Fruit fly (Drosophila melanogaster) whole organism, embryonic: Measurements from ENCODE around the gene CRIF.

Experiments
- C15 ChIP-seq: fragments of 200-800 bp; sonication (Bioruptor generic); IDR thresholded peaks from 3 replicates; pipeline ENCODE4 v1.3.6; 2022; ENCODE audit warnings: missing biosample characterization, missing genetic modification characterization
- CG11723 ChIP-seq: fragments of 200-800 bp; sonication (Bioruptor generic); optimal IDR thresholded peaks from 2 replicates; lab custom pipeline; 2017; ENCODE audit warnings: missing biosample characterization, mild to moderate bottlenecking, missing genetic modification characterization
- CG12299 ChIP-seq: fragments of 200-800 bp; sonication (Bioruptor generic); optimal IDR thresholded peaks from 2 replicates; lab custom pipeline; 2018; ENCODE audit warnings: missing biosample characterization, mild to moderate bottlenecking, missing genetic modification characterization
- CG12659 ChIP-seq: fragments of 200-800 bp; sonication (Bioruptor generic); optimal IDR thresholded peaks from 3 replicates; lab custom pipeline; 2017; ENCODE audit warnings: mild to moderate bottlenecking, missing biosample characterization, missing genetic modification reagents, missing genetic modification characterization
- CG13424 ChIP-seq: fragments of 200-800 bp; sonication (Bioruptor generic); optimal IDR thresholded peaks from 2 replicates; lab custom pipeline; 2019; ENCODE audit warnings: missing biosample characterization, mild to moderate bottlenecking, missing genetic modification characterization, moderate library complexity
- CG15479 ChIP-seq: fragments of 200-800 bp; sonication (Bioruptor generic); optimal IDR thresholded peaks from 3 replicates; lab custom pipeline; 2019; ENCODE audit warnings: missing biosample characterization, mild to moderate bottlenecking, missing genetic modification characterization, moderate library complexity
- CG15601 ChIP-seq: fragments of 200-800 bp; sonication (Bioruptor generic); optimal IDR thresholded peaks from 3 replicates; lab custom pipeline; 2019; ENCODE audit warnings: missing biosample characterization, mild to moderate bottlenecking, missing genetic modification characterization, moderate library complexity
- CG1602 ChIP-seq: fragments of 200-800 bp; sonication (Bioruptor generic); optimal IDR thresholded peaks from 3 replicates; lab custom pipeline; 2016; ENCODE audit warnings: missing biosample characterization, missing genetic modification characterization
- CG18011 ChIP-seq: fragments of 200-800 bp; sonication (Bioruptor generic); optimal IDR thresholded peaks from 2 replicates; lab custom pipeline; 2017; ENCODE audit warnings: missing biosample characterization, missing genetic modification characterization, mild to moderate bottlenecking, moderate library complexity, missing genotype
- CG18262 ChIP-seq: fragments of 200-800 bp; optimal IDR thresholded peaks from 3 replicates; lab custom pipeline; 2019; ENCODE audit warnings: missing biosample characterization, mild to moderate bottlenecking, missing genetic modification characterization, moderate library complexity
- CG2116 ChIP-seq: fragments of 200-800 bp; sonication (Bioruptor generic); optimal IDR thresholded peaks from 3 replicates; lab custom pipeline; 2018; ENCODE audit warnings: missing biosample characterization, mild to moderate bottlenecking, missing genetic modification characterization
- CG34376 ChIP-seq: fragments of 200-800 bp; sonication (Bioruptor generic); optimal IDR thresholded peaks from 2 replicates; lab custom pipeline; 2018; ENCODE audit warnings: missing biosample characterization, mild to moderate bottlenecking, missing genetic modification characterization
- CG5245 ChIP-seq: fragments of 200-800 bp; sonication (Bioruptor generic); optimal IDR thresholded peaks from 3 replicates; lab custom pipeline; 2016; ENCODE audit warnings: missing biosample characterization, missing genetic modification characterization
- CG6272 ChIP-seq: fragments of 200-800 bp; sonication (Bioruptor generic); IDR thresholded peaks from 2 replicates; pipeline ENCODE4 v1.3.6; 2022; ENCODE audit warnings: missing biosample characterization, missing genetic modification characterization
- CG7928 ChIP-seq: fragments of 200-800 bp; sonication (Bioruptor generic); optimal IDR thresholded peaks from 2 replicates; lab custom pipeline; 2017; ENCODE audit warnings: missing biosample characterization, mild to moderate bottlenecking, missing genetic modification characterization
- Camta ChIP-seq: fragments of 200-800 bp; sonication (Bioruptor generic); optimal IDR thresholded peaks from 2 replicates; lab custom pipeline; 2016; ENCODE audit warnings: missing biosample characterization, missing genetic modification characterization
- Dfd ChIP-seq, 2 experiments: fragments of >200 bp; optimal IDR thresholded peaks; 2 replicates each; lab custom pipeline; 2017; ENCODE audit warnings: missing biosample characterization in 2 of 2, missing genetic modification characterization in 2 of 2
- ERR ChIP-seq: fragments of 200-800 bp; sonication (Bioruptor generic); optimal IDR thresholded peaks from 2 replicates; lab custom pipeline; 2016; ENCODE audit warnings: missing biosample characterization, missing genetic modification characterization
- HHEX ChIP-seq: fragments of 200-800 bp; sonication (Bioruptor generic); optimal IDR thresholded peaks from 3 replicates; lab custom pipeline; 2017; ENCODE audit warnings: missing biosample characterization, mild to moderate bottlenecking, missing genetic modification characterization, missing genetic modification reagents
- Hey ChIP-seq: fragments of 200-800 bp; sonication (Bioruptor generic); optimal IDR thresholded peaks from 3 replicates; lab custom pipeline; 2018; ENCODE audit warnings: missing biosample characterization, mild to moderate bottlenecking, missing genetic modification characterization
- Lpt ChIP-seq: fragments of >200 bp; optimal IDR thresholded peaks from 2 replicates; lab custom pipeline; 2018; ENCODE audit warnings: missing biosample characterization, missing genetic modification characterization
- YL-1 ChIP-seq: fragments of 200-800 bp; sonication (Bioruptor generic); optimal IDR thresholded peaks from 3 replicates; lab custom pipeline; 2017; ENCODE audit warnings: missing biosample characterization, mild to moderate bottlenecking, missing genetic modification characterization
- abd-A ChIP-seq: fragments of 200-800 bp; sonication (Bioruptor generic); optimal IDR thresholded peaks from 3 replicates; lab custom pipeline; 2019; ENCODE audit warnings: missing biosample characterization, mild to moderate bottlenecking, missing genetic modification characterization, moderate library complexity
- ac ChIP-seq: fragments of 200-800 bp; sonication (Bioruptor generic); optimal IDR thresholded peaks from 3 replicates; lab custom pipeline; 2017; ENCODE audit warnings: missing biosample characterization, mild to moderate bottlenecking, missing genetic modification characterization
- bsh ChIP-seq, 2 experiments: fragments of 200-800 bp; sonication (Bioruptor generic); optimal IDR thresholded peaks; 2 replicates each; lab custom pipeline; 2017 to 2018; ENCODE audit warnings: mild to moderate bottlenecking in 2 of 2, missing biosample characterization in 2 of 2, missing genetic modification characterization in 2 of 2, moderate library complexity in 1 of 2
- cad ChIP-seq: fragments of >200 bp; optimal IDR thresholded peaks from 2 replicates; lab custom pipeline; 2017; ENCODE audit warnings: missing biosample characterization, missing genetic modification characterization
- cato ChIP-seq: fragments of 200-800 bp; sonication (Bioruptor generic); optimal IDR thresholded peaks from 2 replicates; lab custom pipeline; 2016; ENCODE audit warnings: missing biosample characterization, missing genetic modification characterization, borderline replicate concordance
- crp ChIP-seq, 2 experiments: fragments of 200-800 bp; sonication (Bioruptor generic); optimal IDR thresholded peaks; 2 replicates in 1 of 2; 3 replicates in 1 of 2; lab custom pipeline; 2017; ENCODE audit warnings: missing biosample characterization in 2 of 2, missing genetic modification characterization in 2 of 2, mild to moderate bottlenecking in 1 of 2, moderate library complexity in 1 of 2
- esg ChIP-seq: fragments of 200-800 bp; sonication (Bioruptor generic); conservative IDR thresholded peaks from 2 replicates; pipeline ENCODE4 v1.3.6; 2022; ENCODE audit warnings: missing biosample characterization, missing genetic modification characterization
- fd3F ChIP-seq: fragments of 200-800 bp; sonication (Bioruptor generic); optimal IDR thresholded peaks from 2 replicates; lab custom pipeline; 2018; ENCODE audit warnings: missing biosample characterization, mild to moderate bottlenecking, missing genetic modification characterization, moderate library complexity
- gfzf ChIP-seq: fragments of 200-800 bp; sonication (Bioruptor generic); optimal IDR thresholded peaks from 2 replicates; lab custom pipeline; 2016; ENCODE audit warnings: missing biosample characterization, mild to moderate bottlenecking, missing genetic modification characterization, moderate library complexity
- grau ChIP-seq: fragments of 200-800 bp; optimal IDR thresholded peaks from 3 replicates; lab custom pipeline; 2019; ENCODE audit warnings: missing biosample characterization, mild to moderate bottlenecking, missing genetic modification characterization, moderate library complexity
- gsb ChIP-seq: fragments of 200-800 bp; sonication (Bioruptor generic); IDR thresholded peaks from 2 replicates; pipeline ENCODE4 v1.3.6; 2022; ENCODE audit warnings: missing biosample characterization, missing genetic modification characterization
- ham ChIP-seq: fragments of 200-800 bp; sonication (Bioruptor generic); IDR thresholded peaks from 2 replicates; pipeline ENCODE4 v1.3.6; 2022; ENCODE audit warnings: missing biosample characterization, missing genetic modification characterization
- hth ChIP-seq: fragments of >200 bp; optimal IDR thresholded peaks from 2 replicates; lab custom pipeline; 2017; ENCODE audit warnings: inconsistent platforms
- inv ChIP-seq: fragments of 200-800 bp; sonication (Bioruptor generic); IDR thresholded peaks from 2 replicates; pipeline ENCODE4 v1.3.6; 2022; ENCODE audit warnings: missing biosample characterization, missing genetic modification characterization; ENCODE audit not compliant: partially characterized antibody
- ken ChIP-seq: fragments of 200-800 bp; sonication (Bioruptor generic); IDR thresholded peaks from 3 replicates; pipeline ENCODE4 v1.3.6; 2022; ENCODE audit warnings: missing biosample characterization, missing genetic modification characterization
- psq ChIP-seq: fragments of 200-800 bp; sonication (Bioruptor generic); optimal IDR thresholded peaks from 2 replicates; lab custom pipeline; 2017; ENCODE audit warnings: missing biosample characterization, missing genetic modification characterization
- pzg ChIP-seq: fragments of 200-800 bp; sonication (Bioruptor generic); optimal IDR thresholded peaks from 3 replicates; lab custom pipeline; 2018; ENCODE audit warnings: missing biosample characterization, mild to moderate bottlenecking, missing genetic modification characterization, moderate library complexity
- repo ChIP-seq: fragments of 200-800 bp; sonication (Bioruptor generic); optimal IDR thresholded peaks from 2 replicates; lab custom pipeline; 2016; ENCODE audit warnings: missing biosample characterization, missing genetic modification characterization
- run ChIP-seq: fragments of 200-800 bp; sonication (Bioruptor generic); optimal IDR thresholded peaks from 3 replicates; lab custom pipeline; 2018; ENCODE audit warnings: missing biosample characterization, mild to moderate bottlenecking, missing genetic modification characterization
- scrt ChIP-seq: fragments of 200-800 bp; sonication (Bioruptor generic); optimal IDR thresholded peaks from 2 replicates; lab custom pipeline; 2018; ENCODE audit warnings: missing biosample characterization, mild to moderate bottlenecking, missing genetic modification characterization, moderate library complexity
- sim ChIP-seq: fragments of 200-800 bp; sonication (Bioruptor generic); IDR thresholded peaks from 2 replicates; pipeline ENCODE4 v1.3.6; 2022; ENCODE audit warnings: missing biosample characterization, missing genetic modification characterization
- so ChIP-seq: fragments of 200-800 bp; sonication (Bioruptor generic); IDR thresholded peaks from 3 replicates; pipeline ENCODE4 v1.3.6; 2022; ENCODE audit warnings: missing biosample characterization, missing genetic modification characterization
- sug ChIP-seq: fragments of 200-800 bp; optimal IDR thresholded peaks from 2 replicates; lab custom pipeline; 2019; ENCODE audit warnings: missing biosample characterization, mild to moderate bottlenecking, missing genetic modification characterization, moderate library complexity
- vnd ChIP-seq: fragments of 200-800 bp; sonication (Bioruptor generic); IDR thresholded peaks from 3 replicates; pipeline ENCODE4 v1.3.6; 2022; ENCODE audit warnings: missing biosample characterization, missing genetic modification characterization; ENCODE audit not compliant: partially characterized antibody

The CRIF gene

dm6 chr3L:21574296-21574745 lies 5.6 kb upstream of the CRIF start (continued):
- no peak for TF ChIP-seq CG18011 (GFP tag; lab: Kevin White, UChicago)
- no peak for TF ChIP-seq CG15601
- TF ChIP-seq grau (tag; lab: Kevin White, UChicago) = no peak
- TF ChIP-seq run (tag; lab: Kevin White, UChicago) = no peak
- TF ChIP-seq pzg = peak; percentile 49
- TF ChIP-seq CG34376 (GFP tag; lab: Kevin White, UChicago) = no peak
- TF ChIP-seq CG6272 (GFP tag; lab: Robert Waterston, UW) = no peak
- peak; percentile 2 for TF ChIP-seq CG2116 (GFP tag; lab: Kevin White, UChicago)
- TF ChIP-seq gfzf (GFP tag; lab: Kevin White, UChicago) = peak; percentile 70
- TF ChIP-seq crp (GFP tag; optimal IDR thresholded peaks at IDR 0.05; lab: Kevin White, UChicago) = no peak
- no peak for TF ChIP-seq CG5245
- TF ChIP-seq cad (GFP tag; lab: Kevin White, UChicago) = no peak
- TF ChIP-seq HHEX (GFP tag; lab: Kevin White, UChicago) = no peak
- no peak for TF ChIP-seq sug (tag; lab: Kevin White, UChicago)
- TF ChIP-seq Dfd (GFP tag; optimal IDR thresholded peaks at IDR 0.05; lab: Kevin White, UChicago) = no peak
- TF ChIP-seq vnd (GFP tag; lab: Robert Waterston, UW) = no peak
- TF ChIP-seq YL-1 = peak; percentile 43
- TF ChIP-seq CG12659 (GFP tag; lab: Kevin White, UChicago) = peak; percentile 4
- TF ChIP-seq ham (GFP tag; lab: Robert Waterston, UW) = no peak
- no peak for TF ChIP-seq inv
- no peak for TF ChIP-seq ac (GFP tag; lab: Kevin White, UChicago)
- no peak for TF ChIP-seq ken (GFP tag; lab: Robert Waterston, UW)
- TF ChIP-seq sim (GFP tag; lab: Robert Waterston, UW) = no peak
- TF ChIP-seq CG11723 (GFP tag; lab: Kevin White, UChicago) = no peak
- no peak for TF ChIP-seq ERR (GFP tag; lab: Kevin White, UChicago)
- no peak for TF ChIP-seq C15 (GFP tag; lab: Robert Waterston, UW)
- TF ChIP-seq Hey (tag; lab: Kevin White, UChicago) = no peak
- no peak for TF ChIP-seq psq (GFP tag; lab: Kevin White, UChicago)
- no peak for TF ChIP-seq gsb (GFP tag; lab: Robert Waterston, UW)
- TF ChIP-seq CG1602 (GFP tag; lab: Kevin White, UChicago) = no peak
- no peak for TF ChIP-seq CG12299 (tag; lab: Kevin White, UChicago)
- TF ChIP-seq abd-A (tag; lab: Kevin White, UChicago) = no peak
- no peak for TF ChIP-seq bsh (GFP tag; optimal IDR thresholded peaks at IDR 0.05; lab: Kevin White, UChicago)
- no peak for TF ChIP-seq fd3F (GFP tag; lab: Kevin White, UChicago)
- TF ChIP-seq scrt (GFP tag; lab: Kevin White, UChicago) = no peak
- TF ChIP-seq CG7928 (GFP tag; lab: Kevin White, UChicago) = no peak
- TF ChIP-seq Lpt = no peak
- TF ChIP-seq CG13424 = no peak
- no peak for TF ChIP-seq cato (GFP tag; lab: Kevin White, UChicago)
- no peak for TF ChIP-seq CG15479
- no peak for TF ChIP-seq Camta
- TF ChIP-seq hth = no peak
- TF ChIP-seq repo (GFP tag; lab: Kevin White, UChicago) = no peak
- TF ChIP-seq so = no peak
- no peak for TF ChIP-seq CG18262 (tag; lab: Kevin White, UChicago)
- no peak for TF ChIP-seq esg (GFP tag; lab: Robert Waterston, UW)
